Worm (Caenorhabditis elegans) whole organism, L2 larva: ENCODE results near the gene cest-7.

Experiments used
- C34F6.9 ChIP-seq: fragments of 150-350 bp; optimal IDR thresholded peaks from 2 replicates; lab custom pipeline; 2014; ENCODE audit warnings: missing biosample characterization, missing genetic modification characterization
- R02D3.7 ChIP-seq: fragments of 150-350 bp; optimal IDR thresholded peaks from 2 replicates; lab custom pipeline; 2014; ENCODE audit warnings: missing biosample characterization, missing genetic modification characterization
- Y55F3AM.14 ChIP-seq: fragments of 200-800 bp; sonication (Bioruptor generic); optimal IDR thresholded peaks from 2 replicates; lab custom pipeline; 2018; ENCODE audit warnings: mild to moderate bottlenecking, missing genetic modification characterization, missing compliant biosample characterization
- ZK546.5 ChIP-seq: sonication (generic microtip); optimal IDR thresholded peaks from 2 replicates; lab custom pipeline; 2017; ENCODE audit warnings: missing biosample characterization, missing genetic modification characterization
- alr-1 ChIP-seq: fragments of 150-350 bp; optimal IDR thresholded peaks from 2 replicates; lab custom pipeline; 2014; ENCODE audit warnings: missing biosample characterization, missing genetic modification characterization
- aly-2 ChIP-seq: fragments of 150-350 bp; optimal IDR thresholded peaks from 2 replicates; lab custom pipeline; 2014; ENCODE audit warnings: missing biosample characterization, missing genetic modification characterization
- ceh-16 ChIP-seq: fragments of 150-350 bp; optimal IDR thresholded peaks from 2 replicates; lab custom pipeline; 2014; ENCODE audit warnings: missing biosample characterization, missing genetic modification characterization
- crh-2 ChIP-seq: sonication (generic microtip); optimal IDR thresholded peaks from 2 replicates; lab custom pipeline; 2017; ENCODE audit warnings: missing biosample characterization, missing genetic modification characterization
- dmd-4 ChIP-seq: sonication (generic microtip); optimal IDR thresholded peaks from 2 replicates; lab custom pipeline; 2017; ENCODE audit warnings: missing biosample characterization, missing genetic modification characterization
- egl-27 ChIP-seq: sonication (generic microtip); optimal IDR thresholded peaks from 3 replicates; lab custom pipeline; 2017; ENCODE audit warnings: missing biosample characterization, missing genetic modification reagents, missing genetic modification characterization
- elt-1 ChIP-seq: fragments of 150-350 bp; optimal IDR thresholded peaks from 2 replicates; lab custom pipeline; 2014; ENCODE audit warnings: missing biosample characterization, missing genetic modification characterization
- elt-3 ChIP-seq: sonication (generic microtip); optimal IDR thresholded peaks from 2 replicates; lab custom pipeline; 2017; ENCODE audit warnings: missing biosample characterization, missing genetic modification characterization
- fos-1 ChIP-seq: fragments of 150-350 bp; optimal IDR thresholded peaks from 2 replicates; lab custom pipeline; 2014; ENCODE audit warnings: missing biosample characterization, missing genetic modification characterization
- lin-13 ChIP-seq: fragments of 150-350 bp; optimal IDR thresholded peaks from 2 replicates; lab custom pipeline; 2014; ENCODE audit warnings: missing biosample characterization, missing genetic modification reagents, missing genetic modification characterization
- lsy-2 ChIP-seq, 2 experiments: fragments of 150-350 bp in 1 of 2; sonication (generic microtip) in 1 of 2; optimal IDR thresholded peaks; 2 replicates each; lab custom pipeline; 2014 to 2017; ENCODE audit warnings: missing biosample characterization in 2 of 2, missing genetic modification characterization in 2 of 2
- mab-5 ChIP-seq: fragments of 150-350 bp; optimal IDR thresholded peaks from 2 replicates; lab custom pipeline; 2014; ENCODE audit warnings: missing biosample characterization, missing genetic modification characterization
- mbf-1 ChIP-seq: sonication (generic microtip); optimal IDR thresholded peaks from 2 replicates; lab custom pipeline; 2017; ENCODE audit warnings: missing biosample characterization, missing genetic modification characterization
- mdl-1 ChIP-seq, 2 experiments: fragments of 150-350 bp in 1 of 2; sonication (generic microtip) in 1 of 2; optimal IDR thresholded peaks; 2 replicates each; lab custom pipeline; 2017; ENCODE audit warnings: missing biosample characterization in 2 of 2, missing genetic modification characterization in 2 of 2
- nhr-10 ChIP-seq: sonication (generic microtip); optimal IDR thresholded peaks from 2 replicates; lab custom pipeline; 2017; ENCODE audit warnings: missing biosample characterization, missing genetic modification characterization
- nhr-11 ChIP-seq: fragments of 150-350 bp; optimal IDR thresholded peaks from 2 replicates; lab custom pipeline; 2014; ENCODE audit warnings: missing biosample characterization, missing genetic modification characterization
- nhr-129 ChIP-seq: fragments of 150-350 bp; optimal IDR thresholded peaks from 2 replicates; lab custom pipeline; 2014; ENCODE audit warnings: missing biosample characterization, missing genetic modification characterization
- nhr-21 ChIP-seq: fragments of 150-350 bp; optimal IDR thresholded peaks from 2 replicates; lab custom pipeline; 2014; ENCODE audit warnings: missing biosample characterization, missing genetic modification characterization
- nhr-237 ChIP-seq: fragments of 150-350 bp; optimal IDR thresholded peaks from 2 replicates; lab custom pipeline; 2014; ENCODE audit warnings: missing biosample characterization, missing genetic modification characterization
- nhr-77 ChIP-seq: fragments of 150-350 bp; optimal IDR thresholded peaks from 2 replicates; lab custom pipeline; 2014; ENCODE audit warnings: missing biosample characterization, missing genetic modification characterization
- peb-1 ChIP-seq: fragments of 150-350 bp; optimal IDR thresholded peaks from 2 replicates; lab custom pipeline; 2014; ENCODE audit warnings: missing biosample characterization, missing genetic modification characterization
- sem-4 ChIP-seq: fragments of 150-350 bp; optimal IDR thresholded peaks from 2 replicates; lab custom pipeline; 2014; ENCODE audit warnings: missing biosample characterization, missing genetic modification reagents, missing genetic modification characterization
- sma-3 ChIP-seq: sonication (generic microtip); optimal IDR thresholded peaks from 2 replicates; lab custom pipeline; 2016; ENCODE audit warnings: missing genetic modification reagents, missing genetic modification characterization, missing compliant biosample characterization
- sma-9 ChIP-seq, 2 experiments: fragments of 150-350 bp in 1 of 2; sonication (generic microtip) in 1 of 2; optimal IDR thresholded peaks; 2 replicates each; lab custom pipeline; 2014 to 2016; ENCODE audit warnings: missing genetic modification characterization in 2 of 2, mild to moderate bottlenecking in 1 of 2, missing biosample characterization in 1 of 2, missing compliant biosample characterization in 1 of 2, missing genetic modification reagents in 1 of 2, moderate library complexity in 1 of 2
- unc-55 ChIP-seq: fragments of 150-350 bp; sonication (generic microtip); optimal IDR thresholded peaks from 3 replicates; lab custom pipeline; 2014; ENCODE audit warnings: missing biosample characterization, missing genetic modification reagents, missing genetic modification characterization
- unc-62 ChIP-seq: fragments of 150-350 bp; optimal IDR thresholded peaks from 2 replicates; lab custom pipeline; 2014; ENCODE audit warnings: missing biosample characterization, missing genetic modification reagents, missing genetic modification characterization
- zag-1 ChIP-seq: fragments of 150-350 bp; optimal IDR thresholded peaks from 2 replicates; lab custom pipeline; 2014; ENCODE audit warnings: missing biosample characterization, missing genetic modification characterization
- ztf-11 ChIP-seq: sonication (generic microtip); optimal IDR thresholded peaks from 2 replicates; lab custom pipeline; 2017; ENCODE audit warnings: missing biosample characterization, missing genetic modification characterization
- ztf-4 ChIP-seq: fragments of 150-350 bp; optimal IDR thresholded peaks from 2 replicates; lab custom pipeline; 2014; ENCODE audit warnings: missing biosample characterization, missing genetic modification characterization

Gene cest-7

DNA sequence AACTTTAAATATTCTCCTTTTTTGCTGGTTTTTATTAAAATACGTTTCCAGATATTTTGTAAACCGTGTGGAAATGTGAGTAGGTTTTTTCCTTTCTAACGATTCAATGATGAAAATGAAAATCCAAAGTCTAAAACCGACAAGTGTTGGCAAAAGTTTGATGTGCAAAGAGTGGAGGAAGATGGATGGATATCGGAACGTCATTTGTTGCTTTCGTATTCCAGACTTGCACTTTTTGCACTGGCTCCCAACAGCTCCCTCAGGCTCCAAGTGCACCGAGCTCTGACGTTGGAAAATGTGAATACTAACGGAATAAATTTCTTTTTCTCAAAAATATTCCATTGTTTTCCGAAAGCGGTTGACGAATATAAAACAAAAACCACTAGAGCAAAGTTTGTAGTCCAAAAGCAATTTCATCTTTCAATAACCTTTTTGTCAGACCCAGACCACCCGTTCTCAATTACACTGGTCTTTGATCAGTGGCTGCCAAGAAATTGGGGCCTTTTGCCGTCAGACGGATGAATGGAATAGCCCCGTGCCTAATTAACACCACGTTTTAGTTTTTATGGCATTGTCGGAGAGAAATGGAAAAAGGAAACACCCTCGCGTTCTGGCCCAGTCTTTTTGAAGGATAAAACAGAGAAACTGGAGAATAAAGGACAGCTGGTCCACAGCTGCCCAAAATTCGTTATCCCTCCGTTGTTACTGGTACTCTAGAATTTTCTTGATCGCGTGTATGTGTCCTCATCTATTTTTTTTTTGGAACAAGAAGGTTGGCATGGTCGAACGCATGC, 46.9 kb upstream of the cest-7 start:
- TF ChIP-seq ceh-16 (tag; lab: Kevin White, UChicago) (no peak), nhr-129 (tag; lab: Kevin White, UChicago) (peak; percentile 36), unc-55 (GFP tag; lab: Kevin White, UChicago) (peak; percentile 40), mab-5 (tag; lab: Kevin White, UChicago) (no peak), aly-2 (tag; lab: Kevin White, UChicago) (no peak), lin-13 (GFP tag; lab: Kevin White, UChicago) (no peak), sem-4 (tag; lab: Kevin White, UChicago) (peak; percentile 60), unc-62 (GFP tag; lab: Kevin White, UChicago) (peak; percentile 14), mdl-1 (tag; optimal IDR thresholded peaks at IDR 0.05; lab: Kevin White, UChicago) (no peak), elt-3 (tag; lab: Kevin White, UChicago) (no peak), nhr-11 (tag; lab: Kevin White, UChicago) (no peak), alr-1 (no peak), crh-2 (no peak), sma-9 (GFP tag; optimal IDR thresholded peaks at IDR 0.05; lab: Kevin White, UChicago) (peak; percentile 2), sma-9 (tag; optimal IDR thresholded peaks at IDR 0.05; lab: Kevin White, UChicago) (no peak), R02D3.7 (tag; lab: Kevin White, UChicago) (no peak), zag-1 (tag; lab: Kevin White, UChicago) (peak; percentile 47), nhr-21 (tag; lab: Kevin White, UChicago) (no peak), dmd-4 (tag; lab: Kevin White, UChicago) (no peak), ztf-4 (no peak), Y55F3AM.14 (GFP tag; lab: Kevin White, UChicago) (no peak), peb-1 (no peak), egl-27 (tag; lab: Kevin White, UChicago) (no peak)
- TF ChIP-seq, all 48 proteins: peak for 6

DNA sequence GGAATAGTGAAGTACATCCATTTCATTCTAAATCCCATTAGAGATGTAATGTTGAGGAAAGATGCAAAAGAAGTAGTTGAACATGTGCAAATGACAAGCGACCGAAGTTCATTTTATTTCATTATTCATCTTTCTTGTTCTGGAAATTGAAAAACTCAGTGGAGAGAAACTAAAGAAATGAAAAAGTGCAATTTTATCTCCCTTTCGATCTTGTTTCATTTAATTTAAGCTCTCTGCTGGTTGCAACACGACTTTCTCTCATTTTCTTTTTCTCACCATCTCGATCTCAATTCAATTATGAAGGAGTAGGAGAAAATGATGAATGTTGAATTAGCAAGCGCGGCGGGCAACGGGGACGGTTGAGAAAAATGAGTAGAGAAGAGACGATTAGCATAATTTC, 45.4 kb upstream of the cest-7 start:
- TF ChIP-seq elt-1 = no peak
- peak; percentile 58 for TF ChIP-seq unc-55 (GFP tag; lab: Kevin White, UChicago)
- peak; percentile 26 for TF ChIP-seq sma-9 (GFP tag; optimal IDR thresholded peaks at IDR 0.05; lab: Kevin White, UChicago)
- TF ChIP-seq sma-9 (tag; optimal IDR thresholded peaks at IDR 0.05; lab: Kevin White, UChicago) = no peak
- TF ChIP-seq egl-27 (tag; lab: Kevin White, UChicago) = peak; percentile 19
- no peak for TF ChIP-seq nhr-21 (tag; lab: Kevin White, UChicago)
- TF ChIP-seq sem-4 (tag; lab: Kevin White, UChicago) = peak; percentile 60
- peak; percentile 36 for TF ChIP-seq crh-2
- TF ChIP-seq C34F6.9 (tag; lab: Kevin White, UChicago) = peak; percentile 31
- TF ChIP-seq lsy-2 (tag; optimal IDR thresholded peaks at IDR 0.05; lab: Kevin White, UChicago) = peak in 1 of 2 experiments; percentile 42
- TF ChIP-seq nhr-129 (tag; lab: Kevin White, UChicago) = peak; percentile 1
- TF ChIP-seq nhr-77 (tag; lab: Kevin White, UChicago) = no peak

DNA sequence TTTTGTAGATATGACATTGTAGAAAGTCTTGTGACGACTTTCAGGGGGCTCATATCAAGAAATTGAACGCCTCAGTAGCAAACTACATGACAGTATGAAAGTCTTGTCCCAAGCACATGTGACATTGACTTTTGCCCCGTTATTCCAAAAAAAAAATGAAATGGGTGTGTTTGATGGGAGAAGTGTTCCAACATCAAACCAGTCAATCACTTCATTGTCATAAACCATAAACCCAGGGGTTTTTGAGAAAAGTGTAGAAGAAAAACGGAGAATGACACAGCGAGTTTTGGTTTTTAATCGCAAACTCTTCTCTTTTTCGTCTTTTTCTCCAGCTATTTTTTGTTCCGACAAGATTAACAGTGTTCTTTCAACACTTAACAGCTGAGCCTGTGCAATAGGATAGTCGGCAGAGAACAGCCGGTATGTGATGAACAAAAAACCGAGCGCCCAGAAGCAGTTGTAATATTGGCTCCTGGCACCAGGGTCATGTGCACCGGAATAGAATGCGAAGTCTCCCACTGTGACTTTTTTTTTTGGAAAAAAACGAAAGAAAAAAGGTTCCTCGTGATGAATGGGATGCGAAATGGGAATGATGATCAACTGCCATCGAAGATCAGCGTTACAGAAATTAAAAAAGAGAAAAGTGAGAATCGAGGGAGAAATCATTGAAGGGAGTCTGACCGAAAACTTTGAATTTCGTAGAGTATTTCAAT, 43.7 kb upstream of the cest-7 start:
- no peak for TF ChIP-seq ZK546.5 (tag; lab: Kevin White, UChicago)
- no peak for TF ChIP-seq mab-5 (tag; lab: Kevin White, UChicago)
- TF ChIP-seq nhr-10 (tag; lab: Kevin White, UChicago) = no peak
- no peak for TF ChIP-seq fos-1
- no peak for TF ChIP-seq unc-62 (GFP tag; lab: Kevin White, UChicago)
- peak in 1 of 2 experiments; percentile 15 for TF ChIP-seq lsy-2 (tag; optimal IDR thresholded peaks at IDR 0.05; lab: Kevin White, UChicago)
- no peak for TF ChIP-seq nhr-21 (tag; lab: Kevin White, UChicago)
- no peak for TF ChIP-seq mbf-1 (tag; lab: Kevin White, UChicago)
- TF ChIP-seq ztf-11 (tag; lab: Kevin White, UChicago) = no peak
- no peak for TF ChIP-seq elt-3 (tag; lab: Kevin White, UChicago)
- TF ChIP-seq nhr-237 (tag; lab: Kevin White, UChicago) = no peak
- no peak for TF ChIP-seq sma-3 (GFP tag; lab: Kevin White, UChicago)
- no peak for TF ChIP-seq alr-1
- no peak for TF ChIP-seq dmd-4 (tag; lab: Kevin White, UChicago)
- peak; percentile 61 for TF ChIP-seq sma-9 (GFP tag; optimal IDR thresholded peaks at IDR 0.05; lab: Kevin White, UChicago)
- TF ChIP-seq sma-9 (tag; optimal IDR thresholded peaks at IDR 0.05; lab: Kevin White, UChicago) = no peak
- no peak for TF ChIP-seq crh-2
